Fruit fly (Drosophila melanogaster) whole organism, adult: ENCODE data around the gene TTLL6B.

Experiments
- CG11617 ChIP-seq: fragments of 200-800 bp; sonication (Bioruptor generic); optimal IDR thresholded peaks from 2 replicates; lab custom pipeline; 2017; ENCODE audit warnings: mild to moderate bottlenecking, missing biosample characterization, missing genetic modification reagents, missing genetic modification characterization
- CG12768 ChIP-seq: fragments of 200-800 bp; sonication (Bioruptor generic); optimal IDR thresholded peaks from 2 replicates; lab custom pipeline; 2017; ENCODE audit warnings: missing biosample characterization, missing genetic modification characterization, mild to moderate bottlenecking, moderate library complexity, missing genetic modification reagents
- CG14711 ChIP-seq: fragments of 200-800 bp; sonication (Bioruptor generic); optimal IDR thresholded peaks from 2 replicates; lab custom pipeline; 2018; ENCODE audit warnings: missing biosample characterization, mild to moderate bottlenecking, missing genetic modification characterization, moderate library complexity
- CG1620 ChIP-seq: fragments of 200-800 bp; sonication (Bioruptor generic); optimal IDR thresholded peaks from 2 replicates; lab custom pipeline; 2016; ENCODE audit warnings: missing biosample characterization, missing genetic modification characterization
- CG33017 ChIP-seq: fragments of 200-800 bp; sonication (Bioruptor generic); optimal IDR thresholded peaks from 2 replicates; lab custom pipeline; 2018; ENCODE audit warnings: missing biosample characterization, mild to moderate bottlenecking, missing genetic modification characterization, moderate library complexity
- CG5204 ChIP-seq: fragments of 200-800 bp; sonication (Bioruptor generic); optimal IDR thresholded peaks from 2 replicates; lab custom pipeline; 2016; ENCODE audit warnings: missing biosample characterization, missing genetic modification characterization
- CG7045 ChIP-seq: fragments of 200-800 bp; sonication (Bioruptor generic); optimal IDR thresholded peaks from 2 replicates; lab custom pipeline; 2017; ENCODE audit warnings: missing biosample characterization, mild to moderate bottlenecking, missing genetic modification characterization
- CG7101 ChIP-seq: fragments of 200-800 bp; sonication (Bioruptor generic); optimal IDR thresholded peaks from 2 replicates; lab custom pipeline; 2018; ENCODE audit warnings: missing biosample characterization, mild to moderate bottlenecking, missing genetic modification characterization, moderate library complexity
- Clk ChIP-seq: fragments of 200-800 bp; sonication (Bioruptor generic); optimal IDR thresholded peaks from 2 replicates; lab custom pipeline; 2017; ENCODE audit warnings: missing biosample characterization, missing genetic modification characterization
- Crg-1 ChIP-seq: fragments of 200-800 bp; sonication (Bioruptor generic); optimal IDR thresholded peaks from 2 replicates; lab custom pipeline; 2016; ENCODE audit warnings: missing biosample characterization, missing genetic modification characterization
- Hr96 ChIP-seq: fragments of 200-800 bp; sonication (Bioruptor generic); optimal IDR thresholded peaks from 2 replicates; lab custom pipeline; 2016; ENCODE audit warnings: missing biosample characterization, missing genetic modification characterization
- Mnt ChIP-seq: fragments of 200-800 bp; sonication (Bioruptor generic); optimal IDR thresholded peaks from 2 replicates; lab custom pipeline; 2016; ENCODE audit warnings: missing biosample characterization, mild to moderate bottlenecking, missing genetic modification characterization
- bab1 ChIP-seq: fragments of 200-800 bp; sonication (Bioruptor generic); optimal IDR thresholded peaks from 3 replicates; lab custom pipeline; 2019; ENCODE audit warnings: missing biosample characterization, mild to moderate bottlenecking, missing genetic modification characterization, moderate library complexity
- cic ChIP-seq: fragments of 200-800 bp; sonication (Bioruptor generic); optimal IDR thresholded peaks from 2 replicates; lab custom pipeline; 2017; ENCODE audit warnings: missing biosample characterization, mild to moderate bottlenecking, missing genetic modification characterization, moderate library complexity
- cnc ChIP-seq, 2 experiments: fragments of >200 bp; optimal IDR thresholded peaks; 2 replicates each; lab custom pipeline; 2017
- kay ChIP-seq: fragments of 200-800 bp; sonication (Bioruptor generic); peaks from one replicate; lab custom pipeline; 2016; ENCODE audit warnings: missing biosample characterization, missing genetic modification characterization, borderline replicate concordance
- ovo ChIP-seq: fragments of 200-800 bp; sonication (Bioruptor generic); optimal IDR thresholded peaks from 2 replicates; lab custom pipeline; 2016; ENCODE audit warnings: missing biosample characterization, missing genetic modification characterization
- pad ChIP-seq: fragments of 200-800 bp; sonication (Bioruptor generic); optimal IDR thresholded peaks from 3 replicates; lab custom pipeline; 2017; ENCODE audit warnings: missing biosample characterization, missing genetic modification characterization, mild to moderate bottlenecking, moderate library complexity, missing genetic modification reagents
- tj ChIP-seq: fragments of 200-800 bp; sonication (Bioruptor generic); optimal IDR thresholded peaks from 3 replicates; lab custom pipeline; 2017; ENCODE audit warnings: missing biosample characterization, mild to moderate bottlenecking, missing genetic modification characterization, moderate library complexity
- toe ChIP-seq: fragments of 200-800 bp; sonication (Bioruptor generic); optimal IDR thresholded peaks from 2 replicates; lab custom pipeline; 2016; ENCODE audit warnings: missing biosample characterization, missing genetic modification characterization

TTLL6B gene

dm6 chr3R:27270379-27271266 lies 19.8 kb upstream of the TTLL6B start:
- TF ChIP-seq Clk (no peak), CG7045 (GFP tag; lab: Kevin White, UChicago) (no peak), CG33017 (tag; lab: Kevin White, UChicago) (no peak), Crg-1 (GFP tag; lab: Kevin White, UChicago) (no peak), CG12768 (GFP tag; lab: Kevin White, UChicago) (no peak), CG14711 (tag; lab: Kevin White, UChicago) (no peak), kay (GFP tag; lab: Kevin White, UChicago) (no peak), cnc (optimal IDR thresholded peaks at IDR 0.05; lab: Kevin White, UChicago) (peak in 1 of 2 experiments; percentile 36), tj (GFP tag; lab: Kevin White, UChicago) (peak; percentile 38), Mnt (GFP tag; lab: Kevin White, UChicago) (no peak), ovo (GFP tag; lab: Kevin White, UChicago) (no peak), pad (GFP tag; lab: Kevin White, UChicago) (peak; percentile 7), CG5204 (GFP tag; lab: Kevin White, UChicago) (no peak), cic (GFP tag; lab: Kevin White, UChicago) (peak; percentile 13), toe (GFP tag; lab: Kevin White, UChicago) (no peak), CG1620 (no peak), bab1 (GFP tag; lab: Kevin White, UChicago) (no peak), CG11617 (GFP tag; lab: Kevin White, UChicago) (no peak)

- TF ChIP-seq Mnt (GFP tag; lab: Kevin White, UChicago) (no peak), CG12768 (GFP tag; lab: Kevin White, UChicago) (no peak), Clk (no peak), Crg-1 (GFP tag; lab: Kevin White, UChicago) (no peak), ovo (GFP tag; lab: Kevin White, UChicago) (no peak), bab1 (GFP tag; lab: Kevin White, UChicago) (no peak)
Measured at dm6 chr3R:27265330-27265729, 14.5 kb upstream of the TTLL6B start, which contains the start of the genes CG14262 and CG14260. Gene CG14262 (minus strand): TSS chr3R:27265430. Gene CG14260 (plus strand): TSS chr3R:27265457.

dm6 chr3R:27263434-27264215 lies 12.8 kb upstream of the TTLL6B start, which contains the start of gene woc:
Gene woc (minus strand): TSS chr3R:27264055.
- TF ChIP-seq Clk (no peak), pad (GFP tag; lab: Kevin White, UChicago) (peak; percentile 58), toe (GFP tag; lab: Kevin White, UChicago) (no peak), kay (GFP tag; lab: Kevin White, UChicago) (no peak), cnc (optimal IDR thresholded peaks at IDR 0.05; lab: Kevin White, UChicago) (no peak), CG12768 (GFP tag; lab: Kevin White, UChicago) (peak; percentile 66), CG11617 (GFP tag; lab: Kevin White, UChicago) (peak; percentile 79), CG14711 (tag; lab: Kevin White, UChicago) (peak; percentile 2), Hr96 (GFP tag; lab: Kevin White, UChicago) (peak; percentile 79), Mnt (GFP tag; lab: Kevin White, UChicago) (peak; percentile 68), tj (GFP tag; lab: Kevin White, UChicago) (peak; percentile 63), CG33017 (tag; lab: Kevin White, UChicago) (peak; percentile 56), CG7045 (GFP tag; lab: Kevin White, UChicago) (peak; percentile 55), ovo (GFP tag; lab: Kevin White, UChicago) (peak; percentile 74), bab1 (GFP tag; lab: Kevin White, UChicago) (peak; percentile 29), CG1620 (no peak), CG7101 (tag; lab: Kevin White, UChicago) (peak; percentile 39), CG5204 (GFP tag; lab: Kevin White, UChicago) (no peak), Crg-1 (GFP tag; lab: Kevin White, UChicago) (no peak), cic (GFP tag; lab: Kevin White, UChicago) (peak; percentile 39)

- TF ChIP-seq CG33017 (tag; lab: Kevin White, UChicago) (peak; percentile 32), CG7045 (GFP tag; lab: Kevin White, UChicago) (no peak), CG14711 (tag; lab: Kevin White, UChicago) (peak; percentile 21)
Measured at dm6 chr3R:27253921-27254376, 3.1 kb upstream of the TTLL6B start.

dm6 chr3R:27253136-27253920 lies 2.5 kb upstream of the TTLL6B start, which contains the start of gene pll:
Gene pll (minus strand): TSS chr3R:27253182.
- peak; percentile 70 for TF ChIP-seq Mnt (GFP tag; lab: Kevin White, UChicago)
- TF ChIP-seq CG7101 (tag; lab: Kevin White, UChicago) = peak; percentile 88
- TF ChIP-seq Hr96 (GFP tag; lab: Kevin White, UChicago) = peak; percentile 80
- peak; percentile 32 for TF ChIP-seq ovo (GFP tag; lab: Kevin White, UChicago)
- TF ChIP-seq CG5204 (GFP tag; lab: Kevin White, UChicago) = peak; percentile 90
- TF ChIP-seq toe (GFP tag; lab: Kevin White, UChicago) = peak; percentile 86
- no peak for TF ChIP-seq cnc (optimal IDR thresholded peaks at IDR 0.05; lab: Kevin White, UChicago)
- peak; percentile 55 for TF ChIP-seq CG12768 (GFP tag; lab: Kevin White, UChicago)
- TF ChIP-seq CG7045 (GFP tag; lab: Kevin White, UChicago) = peak; percentile 78
- TF ChIP-seq CG14711 (tag; lab: Kevin White, UChicago) = peak; percentile 82
- TF ChIP-seq Clk = peak; percentile 55
- TF ChIP-seq CG33017 (tag; lab: Kevin White, UChicago) = peak; percentile 83
- peak; percentile 48 for TF ChIP-seq tj (GFP tag; lab: Kevin White, UChicago)
- peak; percentile 12 for TF ChIP-seq cic (GFP tag; lab: Kevin White, UChicago)
- peak; percentile 89 for TF ChIP-seq bab1 (GFP tag; lab: Kevin White, UChicago)
- peak; percentile 51 for TF ChIP-seq pad (GFP tag; lab: Kevin White, UChicago)
- peak; percentile 83 for TF ChIP-seq CG1620
- peak; percentile 49 for TF ChIP-seq Crg-1 (GFP tag; lab: Kevin White, UChicago)
- no peak for TF ChIP-seq kay (GFP tag; lab: Kevin White, UChicago)
- peak; percentile 83 for TF ChIP-seq CG11617 (GFP tag; lab: Kevin White, UChicago)
